Fruit fly (Drosophila melanogaster) whole organism, embryonic: Measurements from ENCODE around the gene sra.

Source experiments
- Atf3 ChIP-seq: fragments of 200-800 bp; sonication (Bioruptor generic); optimal IDR thresholded peaks from 3 replicates; lab custom pipeline; 2016; ENCODE audit warnings: missing biosample characterization, missing genetic modification characterization
- Awh ChIP-seq: fragments of 200-800 bp; sonication (Bioruptor generic); IDR thresholded peaks from 2 replicates; pipeline ENCODE4, ENCODE4 v1.3.6; 2022; ENCODE audit warnings: missing biosample characterization, missing genetic modification characterization
- CG10267 ChIP-seq: fragments of 200-800 bp; sonication (Bioruptor generic); optimal IDR thresholded peaks from 2 replicates; lab custom pipeline; 2018; ENCODE audit warnings: missing biosample characterization, mild to moderate bottlenecking, missing genetic modification characterization, moderate library complexity
- CG10979 ChIP-seq: fragments of 200-800 bp; sonication (Bioruptor generic); optimal IDR thresholded peaks from 2 replicates; lab custom pipeline; 2018; ENCODE audit warnings: missing biosample characterization, mild to moderate bottlenecking, missing genetic modification characterization, moderate library complexity
- CG14710 ChIP-seq: fragments of 200-800 bp; sonication (Bioruptor generic); optimal IDR thresholded peaks from 3 replicates; lab custom pipeline; 2019; ENCODE audit warnings: missing biosample characterization, mild to moderate bottlenecking, missing genetic modification characterization, moderate library complexity
- CG15073 ChIP-seq: fragments of 200-800 bp; sonication (Bioruptor generic); optimal IDR thresholded peaks from 2 replicates; lab custom pipeline; 2016; ENCODE audit warnings: missing biosample characterization, missing genetic modification characterization
- CG1529 ChIP-seq: fragments of 200-800 bp; sonication (Bioruptor generic); optimal IDR thresholded peaks from 3 replicates; lab custom pipeline; 2018; ENCODE audit warnings: missing biosample characterization, missing genetic modification characterization
- CG16813 ChIP-seq: fragments of 200-800 bp; sonication (Bioruptor generic); IDR thresholded peaks from 3 replicates; pipeline ENCODE4 v1.3.6; 2022; ENCODE audit warnings: missing biosample characterization, missing genetic modification characterization; ENCODE audit not compliant: partially characterized antibody
- CG17328 ChIP-seq: fragments of 200-800 bp; sonication (Bioruptor generic); IDR thresholded peaks from 2 replicates; pipeline ENCODE4 v1.3.6; 2022; ENCODE audit warnings: missing biosample characterization, missing genetic modification characterization
- CG3065 ChIP-seq: fragments of 200-800 bp; sonication (Bioruptor generic); optimal IDR thresholded peaks from 2 replicates; lab custom pipeline; 2016; ENCODE audit warnings: missing biosample characterization, missing genetic modification characterization
- CG31224 ChIP-seq: fragments of 200-800 bp; sonication (Bioruptor generic); IDR thresholded peaks from 2 replicates; pipeline ENCODE4 v1.3.6; 2022; ENCODE audit warnings: missing biosample characterization, missing genetic modification characterization
- CG32772 ChIP-seq: fragments of 200-800 bp; sonication (Bioruptor generic); IDR thresholded peaks from 2 replicates; pipeline ENCODE4 v1.3.6; 2022; ENCODE audit warnings: missing biosample characterization, missing genetic modification characterization
- CG3281 ChIP-seq: fragments of 200-800 bp; sonication (Bioruptor generic); optimal IDR thresholded peaks from 3 replicates; lab custom pipeline; 2017; ENCODE audit warnings: missing biosample characterization, mild to moderate bottlenecking, missing genetic modification characterization
- CG33213 ChIP-seq: fragments of 200-800 bp; sonication (Bioruptor generic); optimal IDR thresholded peaks from 3 replicates; lab custom pipeline; 2016; ENCODE audit warnings: missing biosample characterization, missing genetic modification characterization
- CG43689 ChIP-seq: fragments of 200-800 bp; sonication (Bioruptor generic); IDR thresholded peaks from 2 replicates; pipeline ENCODE4 v1.3.6; 2022; ENCODE audit warnings: missing biosample characterization, missing genetic modification characterization
- CG4424 ChIP-seq: fragments of 200-800 bp; sonication (Bioruptor generic); optimal IDR thresholded peaks from 3 replicates; lab custom pipeline; 2016; ENCODE audit warnings: missing biosample characterization, missing genetic modification characterization
- CG4730 ChIP-seq: fragments of 200-800 bp; sonication (Bioruptor generic); IDR thresholded peaks from 2 replicates; pipeline ENCODE4 v1.3.6; 2022; ENCODE audit warnings: missing biosample characterization, missing genetic modification characterization
- CG5180 ChIP-seq: fragments of 200-800 bp; sonication (Bioruptor generic); optimal IDR thresholded peaks from 3 replicates; lab custom pipeline; 2017; ENCODE audit warnings: missing biosample characterization, missing genetic modification characterization, mild to moderate bottlenecking, moderate library complexity, missing genetic modification reagents
- CG6175 ChIP-seq: fragments of 200-800 bp; sonication (Bioruptor generic); IDR thresholded peaks from 3 replicates; pipeline ENCODE4 v1.3.6; 2022; ENCODE audit warnings: missing biosample characterization, missing genetic modification characterization
- CG6254 ChIP-seq: fragments of 200-800 bp; sonication (Bioruptor generic); optimal IDR thresholded peaks from 3 replicates; lab custom pipeline; 2017; ENCODE audit warnings: mild to moderate bottlenecking, missing biosample characterization, missing genetic modification reagents, missing genetic modification characterization
- E2f1 ChIP-seq: fragments of 200-800 bp; sonication (Bioruptor generic); IDR thresholded peaks from 2 replicates; pipeline ENCODE4 v1.3.6; 2022; ENCODE audit warnings: missing biosample characterization, missing genetic modification characterization
- HLHmδ ChIP-seq: fragments of 200-800 bp; sonication (Bioruptor generic); optimal IDR thresholded peaks from 2 replicates; lab custom pipeline; 2018; ENCODE audit warnings: missing biosample characterization, mild to moderate bottlenecking, missing genetic modification characterization, moderate library complexity
- Hr78 ChIP-seq, 2 experiments: fragments of 200-800 bp in 1 of 2; fragments of >200 bp in 1 of 2; sonication (Bioruptor generic) in 1 of 2; optimal IDR thresholded peaks; 2 replicates each; lab custom pipeline; 2017 to 2019; ENCODE audit warnings: missing biosample characterization in 2 of 2, missing genetic modification characterization in 2 of 2, mild to moderate bottlenecking in 1 of 2, moderate library complexity in 1 of 2
- Lim3 ChIP-seq: fragments of 200-800 bp; sonication (Bioruptor generic); IDR thresholded peaks from 2 replicates; pipeline ENCODE4 v1.3.6; 2022; ENCODE audit warnings: missing biosample characterization, missing genetic modification characterization
- Meics ChIP-seq: fragments of 200-800 bp; sonication (Bioruptor generic); optimal IDR thresholded peaks from 2 replicates; lab custom pipeline; 2017; ENCODE audit warnings: missing biosample characterization, mild to moderate bottlenecking, missing genetic modification characterization
- Nf-YC ChIP-seq: fragments of 200-800 bp; optimal IDR thresholded peaks from 3 replicates; lab custom pipeline; 2019; ENCODE audit warnings: missing biosample characterization, mild to moderate bottlenecking, missing genetic modification characterization, moderate library complexity
- Opbp ChIP-seq: fragments of 200-800 bp; sonication (Bioruptor generic); IDR thresholded peaks from 3 replicates; pipeline ENCODE4 v1.3.6; 2022; ENCODE audit warnings: missing biosample characterization, missing genetic modification characterization; ENCODE audit not compliant: partially characterized antibody
- Optix ChIP-seq: fragments of 200-800 bp; sonication (Bioruptor generic); IDR thresholded peaks from 3 replicates; pipeline ENCODE4 v1.3.6; 2022; ENCODE audit warnings: missing biosample characterization, missing genetic modification characterization
- Sin3A ChIP-seq: fragments of >200 bp; optimal IDR thresholded peaks from 2 replicates; lab custom pipeline; 2018
- Sry-β ChIP-seq: fragments of 200-800 bp; sonication (Bioruptor generic); optimal IDR thresholded peaks from 2 replicates; lab custom pipeline; 2018; ENCODE audit warnings: missing biosample characterization, mild to moderate bottlenecking, missing genetic modification characterization, moderate library complexity
- Tbp ChIP-seq: fragments of >200 bp; optimal IDR thresholded peaks from 2 replicates; lab custom pipeline; 2018; ENCODE audit warnings: missing biosample characterization, missing genetic modification characterization
- ara ChIP-seq: fragments of 200-800 bp; sonication (Bioruptor generic); IDR thresholded peaks from 2 replicates; pipeline ENCODE4 v1.3.6; 2022; ENCODE audit warnings: missing biosample characterization, missing genetic modification characterization
- ase ChIP-seq: fragments of 200-800 bp; sonication (Bioruptor generic); IDR thresholded peaks from 3 replicates; pipeline ENCODE4 v1.3.6; 2022; ENCODE audit warnings: missing biosample characterization, missing genetic modification characterization
- ash1 ChIP-seq: fragments of 200-800 bp; sonication (Bioruptor generic); optimal IDR thresholded peaks from 2 replicates; lab custom pipeline; 2018; ENCODE audit warnings: missing biosample characterization, mild to moderate bottlenecking, missing genetic modification characterization
- chn ChIP-seq: fragments of 200-800 bp; sonication (Bioruptor generic); optimal IDR thresholded peaks from 2 replicates; lab custom pipeline; 2016; ENCODE audit warnings: missing biosample characterization, missing genetic modification characterization
- cwo ChIP-seq: fragments of 200-800 bp; sonication (Bioruptor generic); optimal IDR thresholded peaks from 3 replicates; lab custom pipeline; 2017; ENCODE audit warnings: missing biosample characterization, missing genetic modification characterization, mild to moderate bottlenecking, moderate library complexity, missing genetic modification reagents
- ind ChIP-seq: fragments of 200-800 bp; sonication (Bioruptor generic); optimal IDR thresholded peaks from 3 replicates; lab custom pipeline; 2016; ENCODE audit warnings: missing biosample characterization, missing genetic modification characterization
- insv ChIP-seq, 2 experiments: fragments of 200-800 bp; sonication (Bioruptor generic); optimal IDR thresholded peaks; 3 replicates each; lab custom pipeline; 2016 to 2018; ENCODE audit warnings: missing biosample characterization in 2 of 2, missing genetic modification characterization in 2 of 2
- jumu ChIP-seq: fragments of 200-800 bp; sonication (Bioruptor generic); optimal IDR thresholded peaks from 3 replicates; lab custom pipeline; 2016; ENCODE audit warnings: missing biosample characterization, missing genetic modification characterization
- klu ChIP-seq: fragments of 200-800 bp; sonication (Bioruptor generic); IDR thresholded peaks from 2 replicates; pipeline ENCODE4 v1.3.6; 2022; ENCODE audit warnings: missing biosample characterization, missing genetic modification characterization
- lmd ChIP-seq: fragments of 200-800 bp; sonication (Bioruptor generic); IDR thresholded peaks from 2 replicates; pipeline ENCODE4 v1.3.6; 2022; ENCODE audit warnings: missing biosample characterization, missing genetic modification characterization
- luna ChIP-seq: fragments of 200-800 bp; sonication (Bioruptor generic); optimal IDR thresholded peaks from 2 replicates; lab custom pipeline; 2016; ENCODE audit warnings: missing biosample characterization, missing genetic modification characterization
- nerfin-1 ChIP-seq: fragments of 200-800 bp; sonication (Bioruptor generic); optimal IDR thresholded peaks from 3 replicates; lab custom pipeline; 2019; ENCODE audit warnings: missing biosample characterization, mild to moderate bottlenecking, missing genetic modification characterization, moderate library complexity
- nerfin-2 ChIP-seq: fragments of 200-800 bp; sonication (Bioruptor generic); IDR thresholded peaks from 2 replicates; pipeline ENCODE4 v1.3.6; 2022; ENCODE audit warnings: missing biosample characterization, missing genetic modification characterization; ENCODE audit not compliant: partially characterized antibody
- pita ChIP-seq: fragments of 200-800 bp; sonication (Bioruptor generic); optimal IDR thresholded peaks from 2 replicates; lab custom pipeline; 2017; ENCODE audit warnings: missing biosample characterization, mild to moderate bottlenecking, missing genetic modification characterization
- sens ChIP-seq: fragments of 200-800 bp; sonication (Bioruptor generic); peaks from one replicate; lab custom pipeline; 2016; ENCODE audit warnings: missing biosample characterization, missing genetic modification characterization
- so ChIP-seq: fragments of 200-800 bp; sonication (Bioruptor generic); IDR thresholded peaks from 3 replicates; pipeline ENCODE4 v1.3.6; 2022; ENCODE audit warnings: missing biosample characterization, missing genetic modification characterization
- sqz ChIP-seq: fragments of 200-800 bp; sonication (Bioruptor generic); optimal IDR thresholded peaks from 3 replicates; lab custom pipeline; 2018; ENCODE audit warnings: missing biosample characterization, mild to moderate bottlenecking, missing genetic modification characterization
- ssp ChIP-seq: fragments of 200-800 bp; sonication (Bioruptor generic); IDR thresholded peaks from 2 replicates; pipeline ENCODE4 v1.3.6; 2022; ENCODE audit warnings: missing biosample characterization, missing genetic modification characterization
- tio ChIP-seq: fragments of 200-800 bp; sonication (Bioruptor generic); optimal IDR thresholded peaks from 2 replicates; lab custom pipeline; 2017; ENCODE audit warnings: missing biosample characterization, missing genetic modification characterization, inconsistent platforms
- tup ChIP-seq: fragments of 200-800 bp; sonication (Bioruptor generic); optimal IDR thresholded peaks from 2 replicates; lab custom pipeline; 2016; ENCODE audit warnings: missing biosample characterization, mild to moderate bottlenecking, missing genetic modification characterization, moderate library complexity
- wdn ChIP-seq: fragments of 200-800 bp; sonication (Bioruptor generic); IDR thresholded peaks from 2 replicates; pipeline ENCODE4 v1.3.6; 2022; ENCODE audit warnings: missing biosample characterization, missing genetic modification characterization
- yki ChIP-seq: fragments of >200 bp; optimal IDR thresholded peaks from 3 replicates; lab custom pipeline; 2018
- zf30C ChIP-seq: fragments of 200-800 bp; sonication (Bioruptor generic); optimal IDR thresholded peaks from 3 replicates; lab custom pipeline; 2018; ENCODE audit warnings: missing biosample characterization, mild to moderate bottlenecking, missing genetic modification characterization

The sra gene

DNA sequence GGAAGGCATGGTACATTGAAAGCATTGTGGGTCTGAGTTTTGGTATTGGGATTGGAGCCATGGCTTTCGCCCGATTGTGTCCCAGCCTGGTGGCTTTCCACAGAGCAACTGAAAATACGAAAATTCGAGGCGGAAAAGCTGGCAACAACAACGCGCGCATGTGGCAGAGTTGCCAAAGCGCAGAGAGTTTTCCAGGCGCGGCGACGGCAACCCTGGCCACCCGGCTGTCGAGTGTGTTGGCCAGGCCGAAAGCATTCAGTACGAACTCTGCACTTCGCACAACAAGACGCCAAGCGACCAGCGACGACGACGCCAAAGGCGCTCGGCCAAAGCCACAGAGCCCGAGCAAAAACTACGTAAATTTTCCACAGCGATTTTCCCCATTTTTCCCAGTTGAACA is 39.0 kb downstream of the sra start (continued):
- TF ChIP-seq CG3281 (GFP tag; lab: Kevin White, UChicago): peak; percentile 0
- no peak for TF ChIP-seq Opbp
- no peak for TF ChIP-seq so
- TF ChIP-seq E2f1 (GFP tag; lab: Robert Waterston, UW): no peak
- TF ChIP-seq zf30C: no peak
- no peak for TF ChIP-seq CG31224 (GFP tag; lab: Robert Waterston, UW)
- TF ChIP-seq sqz: no peak
- no peak for TF ChIP-seq pita
- no peak for TF ChIP-seq yki (lab: Kevin White, UChicago)
- TF ChIP-seq CG6254 (GFP tag; lab: Kevin White, UChicago): no peak
- TF ChIP-seq CG6175 (GFP tag; lab: Robert Waterston, UW): no peak
- TF ChIP-seq Awh (GFP tag; lab: Robert Waterston, UW): no peak
- TF ChIP-seq chn (GFP tag; lab: Kevin White, UChicago): no peak
- no peak for TF ChIP-seq Atf3 (GFP tag; lab: Kevin White, UChicago)
- no peak for TF ChIP-seq CG3065 (GFP tag; lab: Kevin White, UChicago)
- no peak for TF ChIP-seq CG10979
- no peak for TF ChIP-seq CG43689 (GFP tag; lab: Robert Waterston, UW)
- TF ChIP-seq CG16813 (GFP tag; lab: Robert Waterston, UW): no peak
- TF ChIP-seq CG32772 (GFP tag; lab: Robert Waterston, UW): no peak
- no peak for TF ChIP-seq ara (GFP tag; lab: Robert Waterston, UW)
- no peak for TF ChIP-seq CG4424 (GFP tag; lab: Kevin White, UChicago)
- TF ChIP-seq lmd (GFP tag; lab: Robert Waterston, UW): no peak
- TF ChIP-seq wdn (GFP tag; lab: Robert Waterston, UW): no peak
- TF ChIP-seq Tbp (GFP tag; lab: Kevin White, UChicago): no peak
- TF ChIP-seq Sin3A (lab: Kevin White, UChicago): no peak
- TF ChIP-seq Nf-YC: peak; percentile 6
- TF ChIP-seq insv (GFP tag; optimal IDR thresholded peaks at IDR 0.05; lab: Kevin White, UChicago): no peak
- TF ChIP-seq tup (GFP tag; lab: Kevin White, UChicago): no peak
- TF ChIP-seq Lim3 (GFP tag; lab: Robert Waterston, UW): no peak
- no peak for TF ChIP-seq ssp (GFP tag; lab: Robert Waterston, UW)

DNA sequence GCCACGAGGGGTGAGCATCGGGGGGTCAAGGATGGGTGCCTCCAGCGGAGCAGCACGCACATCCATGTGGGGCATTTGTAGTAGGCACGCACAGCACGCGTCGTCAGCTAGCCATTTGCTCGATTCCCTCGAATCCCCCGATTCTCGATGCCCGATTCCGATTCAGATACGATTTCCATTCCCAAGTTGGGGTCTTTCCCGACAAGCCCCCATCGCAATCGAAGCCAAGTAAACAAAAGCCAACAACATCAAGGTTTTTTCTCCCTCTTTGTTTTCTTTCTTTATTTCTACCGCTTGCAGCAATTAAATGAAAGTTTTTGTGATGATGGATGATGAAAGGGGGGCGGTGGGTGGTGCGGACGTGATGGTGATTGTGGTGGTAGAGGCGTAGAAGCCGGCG is 40.3 kb downstream of the sra start:
- TF ChIP-seq ssp (GFP tag; lab: Robert Waterston, UW) (no peak), CG1529 (GFP tag; lab: Kevin White, UChicago) (no peak), CG6175 (GFP tag; lab: Robert Waterston, UW) (no peak), ind (GFP tag; lab: Kevin White, UChicago) (no peak), CG10267 (no peak), HLHmδ (GFP tag; lab: Kevin White, UChicago) (peak; percentile 53), luna (GFP tag; lab: Kevin White, UChicago) (no peak), klu (GFP tag; lab: Robert Waterston, UW) (no peak), jumu (no peak), Sry-β (GFP tag; lab: Kevin White, UChicago) (no peak), Meics (no peak), CG33213 (GFP tag; lab: Kevin White, UChicago) (no peak), cwo (peak; percentile 21), Hr78 (GFP tag; optimal IDR thresholded peaks at IDR 0.05; lab: Kevin White, UChicago) (peak in 1 of 2 experiments; percentile 44), CG17328 (no peak), CG4730 (GFP tag; lab: Robert Waterston, UW) (no peak), nerfin-1 (no peak), sens (GFP tag; lab: Kevin White, UChicago) (no peak), ase (no peak), Optix (GFP tag; lab: Robert Waterston, UW) (no peak), CG14710 (no peak), ash1 (GFP tag; lab: Kevin White, UChicago) (no peak), nerfin-2 (GFP tag; lab: Robert Waterston, UW) (no peak), CG5180 (GFP tag; lab: Kevin White, UChicago) (peak; percentile 1), tio (GFP tag; lab: Kevin White, UChicago) (no peak), CG15073 (GFP tag; lab: Kevin White, UChicago) (no peak)
